Worm (Caenorhabditis elegans): ENCODE data around the gene smg-7.

DNA sequence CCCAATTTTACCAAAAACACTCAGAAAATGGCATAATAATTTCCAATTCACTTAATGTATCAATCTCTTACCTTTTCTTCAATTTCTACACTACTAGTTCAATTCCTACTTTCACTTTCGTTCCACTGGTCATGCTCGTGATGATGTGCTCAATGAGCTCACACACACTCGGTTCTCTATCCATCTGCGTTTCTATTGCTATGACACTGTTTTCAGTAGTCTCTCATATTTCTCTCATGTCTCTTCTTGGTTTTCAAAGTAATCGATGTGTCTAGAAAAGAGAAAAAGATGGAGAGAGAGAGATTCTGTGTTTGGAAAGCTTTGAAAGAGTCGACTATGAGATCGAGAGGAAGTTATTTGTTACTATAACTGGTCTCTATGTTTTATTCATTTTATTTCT is 25.0 kb upstream of the smg-7 start:
- TF ChIP-seq Y56A3A.18 (GFP tag; IDR thresholded peaks at IDR 0.05) (no peak), ceh-27 (GFP tag; optimal IDR thresholded peaks at IDR 0.05) (no peak)

Data from whole organism, young adult.